Fruit fly (Drosophila melanogaster) S2 (cell line): Measurements from ENCODE around the gene CG11563.

Experiments used
- CG8478 ChIP-seq: fragments of >200 bp; optimal IDR thresholded peaks from 2 replicates; lab custom pipeline; 2018
- CTCF ChIP-seq, 2 experiments: fragments of >200 bp; optimal IDR thresholded peaks; 2 replicates each; lab custom pipeline; 2018

- TF ChIP-seq CTCF (optimal IDR thresholded peaks at IDR 0.05; lab: Kevin White, UChicago) (no peak), CG8478 (lab: Kevin White, UChicago) (no peak)
These were observed 21.2 kb upstream of the CG11563 start for dm6 chr3R:31715713-31716024.
